Worm (Caenorhabditis elegans): ENCODE results near the gene C52E4.7.

DNA sequence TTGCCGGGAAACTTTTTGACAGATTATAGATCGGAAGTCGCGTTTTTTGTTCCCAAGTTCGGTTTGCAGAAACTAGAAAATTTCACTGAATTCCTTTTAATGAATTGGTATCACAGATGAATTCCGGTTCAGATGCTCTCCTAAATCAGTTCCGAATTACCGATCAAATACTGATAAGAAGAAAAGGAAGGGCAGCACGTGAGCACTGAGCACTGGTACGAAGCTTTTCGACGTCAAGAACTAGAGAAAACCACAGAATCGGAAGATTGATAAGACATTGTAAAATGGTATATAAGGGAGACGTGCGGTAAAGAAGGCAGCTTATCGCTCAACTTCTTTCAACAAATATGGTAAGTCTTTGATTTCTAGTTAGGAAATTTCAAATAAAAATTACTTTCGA is 18.9 kb upstream of the C52E4.7 start, which contains the start of gene cpr-1:
- no peak for TF ChIP-seq tbx-2 (tag; optimal IDR thresholded peaks at IDR 0.05)
- no peak for TF ChIP-seq hlh-17 (GFP tag; optimal IDR thresholded peaks at IDR 0.05; ENCODE audit: borderline replicate concordance)
- TF ChIP-seq snpc-4 (tag; optimal IDR thresholded peaks at IDR 0.05) = no peak
- no peak for TF ChIP-seq ztf-11 (tag; optimal IDR thresholded peaks at IDR 0.05)
- no peak for TF ChIP-seq ces-1 (GFP tag; optimal IDR thresholded peaks at IDR 0.05)
- no peak for TF ChIP-seq nhr-11 (tag; optimal IDR thresholded peaks at IDR 0.05)
- no peak for TF ChIP-seq sox-4 (tag; optimal IDR thresholded peaks at IDR 0.05)
- TF ChIP-seq mef-2 (tag; optimal IDR thresholded peaks at IDR 0.05) = no peak

Measured in whole organism, L1 larva.